Fruit fly (Drosophila melanogaster) whole organism, prepupa: Measurements from ENCODE around the gene CG12025.

Experiments used
- CG10669 ChIP-seq: fragments of 200-800 bp; sonication (Bioruptor generic); optimal IDR thresholded peaks from 3 replicates; lab custom pipeline; 2018; ENCODE audit warnings: missing biosample characterization, mild to moderate bottlenecking, missing genetic modification characterization, moderate library complexity
- CG11294 ChIP-seq: fragments of 200-800 bp; sonication (Bioruptor generic); IDR thresholded peaks from 2 replicates; pipeline ENCODE4 v1.3.6; 2022; ENCODE audit warnings: missing biosample characterization, missing genetic modification characterization
- CG11762 ChIP-seq: fragments of 200-800 bp; sonication (Bioruptor generic); optimal IDR thresholded peaks from 3 replicates; lab custom pipeline; 2016; ENCODE audit warnings: missing biosample characterization, missing genetic modification characterization; ENCODE audit not compliant: insufficient read depth
- CG15336 ChIP-seq: fragments of 200-800 bp; sonication (Bioruptor generic); IDR thresholded peaks from 2 replicates; pipeline ENCODE4 v1.3.6; 2022; ENCODE audit warnings: missing biosample characterization, missing genetic modification characterization
- CG1621 ChIP-seq: fragments of 200-800 bp; sonication (Bioruptor generic); optimal IDR thresholded peaks from 3 replicates; lab custom pipeline; 2018; ENCODE audit warnings: missing biosample characterization, mild to moderate bottlenecking, missing genetic modification characterization
- CG16779 ChIP-seq: fragments of 200-800 bp; sonication (Bioruptor generic); optimal IDR thresholded peaks from 3 replicates; lab custom pipeline; 2017; ENCODE audit warnings: missing biosample characterization, mild to moderate bottlenecking, missing genetic modification characterization
- CG3032 ChIP-seq: fragments of 200-800 bp; optimal IDR thresholded peaks from 2 replicates; lab custom pipeline; 2019; ENCODE audit warnings: missing biosample characterization, mild to moderate bottlenecking, missing genetic modification characterization, moderate library complexity
- CG32006 ChIP-seq: fragments of 200-800 bp; sonication (Bioruptor generic); optimal IDR thresholded peaks from 3 replicates; lab custom pipeline; 2017; ENCODE audit warnings: missing biosample characterization, mild to moderate bottlenecking, missing genetic modification characterization
- CG3919 ChIP-seq: fragments of 200-800 bp; sonication (Bioruptor generic); optimal IDR thresholded peaks from 3 replicates; lab custom pipeline; 2016; ENCODE audit warnings: missing biosample characterization, missing genetic modification characterization
- CG6276 ChIP-seq: fragments of 200-800 bp; sonication (Bioruptor generic); optimal IDR thresholded peaks from 2 replicates; lab custom pipeline; 2017; ENCODE audit warnings: missing biosample characterization, mild to moderate bottlenecking, missing genetic modification characterization
- CG6792 ChIP-seq: fragments of 200-800 bp; sonication (Bioruptor generic); optimal IDR thresholded peaks from 3 replicates; lab custom pipeline; 2016; ENCODE audit warnings: missing biosample characterization, missing genetic modification characterization
- CG6854 ChIP-seq: fragments of 200-800 bp; sonication (Bioruptor generic); optimal IDR thresholded peaks from 2 replicates; lab custom pipeline; 2017; ENCODE audit warnings: missing biosample characterization, mild to moderate bottlenecking, missing genetic modification characterization
- CG7368 ChIP-seq: fragments of 200-800 bp; sonication (Bioruptor generic); optimal IDR thresholded peaks from 3 replicates; lab custom pipeline; 2016; ENCODE audit warnings: missing biosample characterization, missing genetic modification characterization
- CG8632 ChIP-seq: fragments of 200-800 bp; sonication (Bioruptor generic); optimal IDR thresholded peaks from 3 replicates; lab custom pipeline; 2016; ENCODE audit warnings: missing biosample characterization, missing genetic modification characterization
- CG9139 ChIP-seq: fragments of 200-800 bp; sonication (Bioruptor generic); optimal IDR thresholded peaks from 3 replicates; lab custom pipeline; 2017; ENCODE audit warnings: missing biosample characterization, mild to moderate bottlenecking, missing genetic modification characterization
- Eip78C ChIP-seq: fragments of 200-800 bp; sonication (Bioruptor generic); peaks from one replicate; lab custom pipeline; 2016; ENCODE audit warnings: missing biosample characterization, missing genetic modification characterization
- Eip93F ChIP-seq: fragments of 200-800 bp; sonication (Bioruptor generic); optimal IDR thresholded peaks from 2 replicates; lab custom pipeline; 2016; ENCODE audit warnings: missing biosample characterization, mild to moderate bottlenecking, missing genetic modification characterization
- Ets21C ChIP-seq: fragments of 200-800 bp; sonication (Bioruptor generic); optimal IDR thresholded peaks from 3 replicates; lab custom pipeline; 2016; ENCODE audit warnings: missing biosample characterization, missing genetic modification characterization
- Ets96B ChIP-seq: fragments of 200-800 bp; optimal IDR thresholded peaks from 2 replicates; lab custom pipeline; 2019; ENCODE audit warnings: missing biosample characterization, mild to moderate bottlenecking, missing genetic modification characterization, moderate library complexity
- Gug ChIP-seq: fragments of 200-800 bp; sonication (Bioruptor generic); IDR thresholded peaks from 2 replicates; pipeline ENCODE4 v1.3.6; 2022; ENCODE audit warnings: missing biosample characterization, missing genetic modification characterization
- Hr39 ChIP-seq: fragments of 200-800 bp; sonication (Bioruptor generic); optimal IDR thresholded peaks from 2 replicates; lab custom pipeline; 2016; ENCODE audit warnings: missing biosample characterization, missing genetic modification characterization
- Hr4 ChIP-seq: fragments of 200-800 bp; sonication (Bioruptor generic); optimal IDR thresholded peaks from 3 replicates; lab custom pipeline; 2016; ENCODE audit warnings: missing biosample characterization, missing genetic modification characterization
- Lpt ChIP-seq: fragments of 200-800 bp; sonication (Bioruptor generic); optimal IDR thresholded peaks from 3 replicates; lab custom pipeline; 2016; ENCODE audit warnings: missing biosample characterization, missing genetic modification characterization
- OdsH ChIP-seq: fragments of 200-800 bp; sonication (Bioruptor generic); optimal IDR thresholded peaks from 3 replicates; lab custom pipeline; 2016; ENCODE audit warnings: missing biosample characterization, missing genetic modification characterization
- Smox ChIP-seq: fragments of 200-800 bp; sonication (Bioruptor generic); optimal IDR thresholded peaks from 3 replicates; lab custom pipeline; 2016; ENCODE audit warnings: missing biosample characterization, missing genetic modification characterization
- Sox102F ChIP-seq: fragments of 200-800 bp; sonication (Bioruptor generic); optimal IDR thresholded peaks from 2 replicates; lab custom pipeline; 2016; ENCODE audit warnings: missing biosample characterization, mild to moderate bottlenecking, missing genetic modification characterization
- Sox15 ChIP-seq: fragments of 200-800 bp; sonication (Bioruptor generic); optimal IDR thresholded peaks from 3 replicates; lab custom pipeline; 2016; ENCODE audit warnings: missing biosample characterization, missing genetic modification characterization
- achi ChIP-seq: fragments of 200-800 bp; sonication (Bioruptor generic); optimal IDR thresholded peaks from 3 replicates; lab custom pipeline; 2016; ENCODE audit warnings: missing biosample characterization, missing genetic modification characterization
- acj6 ChIP-seq: fragments of 200-800 bp; sonication (Bioruptor generic); optimal IDR thresholded peaks from 3 replicates; lab custom pipeline; 2016; ENCODE audit warnings: missing biosample characterization, missing genetic modification characterization
- cyc ChIP-seq: fragments of 200-800 bp; sonication (Bioruptor generic); optimal IDR thresholded peaks from 3 replicates; lab custom pipeline; 2016; ENCODE audit warnings: missing biosample characterization, missing genetic modification characterization
- dsx ChIP-seq: fragments of 200-800 bp; optimal IDR thresholded peaks from 3 replicates; lab custom pipeline; 2019; ENCODE audit warnings: missing biosample characterization, mild to moderate bottlenecking, missing genetic modification characterization, moderate library complexity; ENCODE audit not compliant: poor library complexity, severe bottlenecking
- eg ChIP-seq: fragments of 200-800 bp; sonication (Bioruptor generic); IDR thresholded peaks from 3 replicates; pipeline ENCODE4 v1.3.6; 2022; ENCODE audit warnings: missing biosample characterization, missing genetic modification characterization
- fd59A ChIP-seq: fragments of 200-800 bp; sonication (Bioruptor generic); optimal IDR thresholded peaks from 2 replicates; lab custom pipeline; 2017; ENCODE audit warnings: missing biosample characterization, mild to moderate bottlenecking, missing genetic modification characterization, missing genetic modification reagents
- fd85E ChIP-seq: fragments of 200-800 bp; sonication (Bioruptor generic); optimal IDR thresholded peaks from 3 replicates; lab custom pipeline; 2016; ENCODE audit warnings: missing biosample characterization, missing genetic modification characterization
- lz ChIP-seq: fragments of 200-800 bp; sonication (Bioruptor generic); optimal IDR thresholded peaks from 3 replicates; lab custom pipeline; 2016; ENCODE audit warnings: missing biosample characterization, missing genetic modification characterization
- net ChIP-seq: fragments of 200-800 bp; sonication (Bioruptor generic); optimal IDR thresholded peaks from 3 replicates; lab custom pipeline; 2016; ENCODE audit warnings: missing biosample characterization, missing genetic modification characterization
- pdm3 ChIP-seq: fragments of 200-800 bp; sonication (Bioruptor generic); optimal IDR thresholded peaks from 3 replicates; lab custom pipeline; 2016; ENCODE audit warnings: missing biosample characterization, missing genetic modification characterization
- salr ChIP-seq, 2 experiments: fragments of 200-800 bp; sonication (Bioruptor generic); optimal IDR thresholded peaks; 3 replicates each; lab custom pipeline; 2016 to 2018; ENCODE audit warnings: missing biosample characterization in 2 of 2, missing genetic modification characterization in 2 of 2, mild to moderate bottlenecking in 1 of 2
- spab ChIP-seq: fragments of 200-800 bp; sonication (Bioruptor generic); optimal IDR thresholded peaks from 2 replicates; lab custom pipeline; 2017; ENCODE audit warnings: missing biosample characterization, mild to moderate bottlenecking, missing genetic modification characterization, missing genetic modification reagents
- ss ChIP-seq, 2 experiments: fragments of 200-800 bp; sonication (Bioruptor generic); optimal IDR thresholded peaks; 2 replicates in 1 of 2; 3 replicates in 1 of 2; lab custom pipeline; 2017 to 2018; ENCODE audit warnings: mild to moderate bottlenecking in 2 of 2, missing biosample characterization in 2 of 2, missing genetic modification characterization in 2 of 2, moderate library complexity in 1 of 2
- svp ChIP-seq: fragments of 200-800 bp; sonication (Bioruptor generic); peaks from one replicate; lab custom pipeline; 2016; ENCODE audit warnings: missing biosample characterization, missing genetic modification characterization
- topi ChIP-seq: fragments of 200-800 bp; sonication (Bioruptor generic); optimal IDR thresholded peaks from 3 replicates; lab custom pipeline; 2016; ENCODE audit warnings: missing biosample characterization, missing genetic modification characterization
- vri ChIP-seq: fragments of 200-800 bp; sonication (Bioruptor generic); optimal IDR thresholded peaks from 3 replicates; lab custom pipeline; 2016; ENCODE audit warnings: missing biosample characterization, mild to moderate bottlenecking, missing genetic modification characterization

The CG12025 gene

DNA sequence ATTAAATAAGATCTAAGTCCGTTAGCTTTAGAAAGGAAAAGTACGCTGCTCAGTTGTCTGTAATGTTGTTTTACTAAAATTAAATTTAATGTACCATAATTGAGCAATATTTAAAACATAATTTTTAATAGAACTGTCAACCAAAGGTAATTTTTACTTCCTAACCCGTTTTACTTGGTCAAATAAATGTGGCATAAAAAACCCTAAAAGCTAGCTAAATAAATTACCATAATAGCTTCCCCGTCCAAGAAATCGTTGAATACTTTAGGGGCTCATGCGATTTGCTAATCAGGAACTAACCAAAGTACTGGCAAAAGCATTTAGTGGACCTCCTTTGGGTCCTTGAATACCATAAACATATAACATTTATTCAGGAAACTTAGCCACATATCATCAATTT, 14.7 kb upstream of the CG12025 start:
- no peak for TF ChIP-seq vri (GFP tag; lab: Kevin White, UChicago)
- TF ChIP-seq net: no peak
- no peak for TF ChIP-seq spab (GFP tag; lab: Kevin White, UChicago)
- TF ChIP-seq, all 60 proteins: peak for 0

DNA sequence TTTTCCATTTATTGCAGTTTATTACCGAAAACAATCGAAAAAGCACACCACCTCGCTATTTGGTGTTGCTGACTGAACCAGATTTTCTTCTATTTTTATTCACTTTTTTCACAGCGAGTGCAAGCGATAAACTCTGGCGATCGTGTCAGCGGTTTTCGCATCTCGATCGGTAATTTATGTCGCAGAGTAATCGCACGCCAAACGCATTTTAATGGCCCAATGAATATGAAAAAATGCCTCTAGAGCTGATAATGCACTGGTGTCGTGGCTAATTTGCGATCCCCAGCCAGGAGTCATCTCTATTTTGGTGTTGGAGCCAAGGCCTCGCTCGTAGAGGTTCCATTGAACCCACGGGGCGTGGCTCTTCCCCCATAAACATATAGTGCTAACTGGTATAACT, 12.0 kb upstream of the CG12025 start:
- no peak for TF ChIP-seq net
- TF ChIP-seq svp (GFP tag; lab: Kevin White, UChicago): peak; percentile 96
- no peak for TF ChIP-seq spab (GFP tag; lab: Kevin White, UChicago)

DNA sequence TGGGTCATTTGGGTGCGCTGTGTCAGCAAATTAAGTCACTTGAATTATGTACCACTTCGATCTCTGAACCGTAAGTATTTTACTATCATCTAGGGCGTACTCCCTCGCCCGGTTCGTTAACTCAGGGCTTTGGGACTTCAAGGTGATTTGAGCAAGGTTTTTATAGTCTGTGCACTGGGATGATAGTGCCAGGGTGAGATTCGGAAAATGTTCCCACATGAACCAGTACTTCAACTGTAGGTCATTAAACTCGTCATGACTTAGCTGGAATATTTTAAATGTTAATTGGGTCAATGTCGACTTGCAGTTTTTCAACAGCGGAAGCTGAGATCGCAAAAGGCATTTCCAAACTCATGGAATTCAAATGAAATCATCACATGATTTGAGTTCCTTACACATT, 9.7 kb upstream of the CG12025 start, which contains the start of gene CNMa:
TSS of gene CNMa (minus strand) at position 101 of the 400 bp plus-strand sequence.
- TF ChIP-seq svp (GFP tag; lab: Kevin White, UChicago) (peak; percentile 36), achi (no peak)
- TF ChIP-seq, all 60 proteins: peak for 1

DNA sequence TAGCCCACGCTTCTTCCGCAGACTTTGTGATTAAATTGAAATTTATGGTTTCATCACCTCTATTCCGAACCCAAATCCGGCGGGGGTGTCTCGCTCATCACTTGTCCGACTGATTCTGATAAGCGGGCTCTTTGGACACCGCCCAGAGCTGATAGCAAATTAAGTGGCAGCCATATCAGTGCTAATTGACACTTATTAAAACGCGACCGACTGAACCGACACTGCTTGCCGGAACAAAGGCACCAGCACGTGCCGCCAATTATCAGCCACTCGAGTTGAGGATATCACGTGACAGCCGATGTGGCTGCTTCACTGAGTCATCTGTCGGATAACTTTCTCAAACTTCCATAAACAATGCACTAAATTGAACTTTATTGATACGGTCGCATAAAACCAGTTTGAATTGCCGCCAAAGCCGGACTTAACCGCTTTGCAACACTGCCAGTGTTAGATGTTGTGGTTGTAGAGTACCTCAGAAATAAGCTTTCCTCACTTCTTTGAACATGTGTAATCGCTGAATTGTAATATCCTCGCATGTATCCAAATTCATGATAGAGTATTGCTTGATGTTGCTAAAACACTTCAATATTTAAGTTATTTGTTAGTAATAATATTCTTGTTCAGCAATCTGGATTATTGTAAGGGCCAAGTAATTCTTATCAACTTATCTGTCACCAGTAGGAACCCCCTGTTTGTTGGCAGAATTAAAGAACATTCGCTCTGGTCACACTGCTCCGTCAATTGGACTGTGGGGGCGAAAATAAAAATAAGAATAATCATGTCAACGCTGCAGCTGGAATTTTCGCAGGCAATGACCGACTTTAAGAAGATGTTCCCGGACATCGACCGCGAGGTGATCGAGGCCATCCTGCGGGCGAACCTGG, 8.5 kb upstream of the CG12025 start, which contains the start of gene CG12024:
TSS of gene CG12024 (plus strand) at position 699 of the 884 bp plus-strand sequence.
- TF ChIP-seq CG11294 (GFP tag; lab: Robert Waterston, UW) (peak; percentile 11; the same call in 1 of the 2 replicates), ss (GFP tag; optimal IDR thresholded peaks at IDR 0.05; lab: Kevin White, UChicago) (peak in 1 of 2 experiments; percentile 4), eg (GFP tag; lab: Robert Waterston, UW) (peak; percentile 38; the same call in 1 of the 3 replicates), salr (GFP tag; optimal IDR thresholded peaks at IDR 0.05; lab: Kevin White, UChicago) (no peak), Hr4 (GFP tag; lab: Kevin White, UChicago) (peak; percentile 75), CG16779 (tag; lab: Kevin White, UChicago) (no peak), acj6 (GFP tag; lab: Kevin White, UChicago) (peak; percentile 60), Ets96B (tag; lab: Kevin White, UChicago) (peak; percentile 22), CG9139 (GFP tag; lab: Kevin White, UChicago) (no peak), CG1621 (tag; lab: Kevin White, UChicago) (no peak), CG6792 (no peak), CG6854 (GFP tag; lab: Kevin White, UChicago) (no peak), fd59A (no peak), topi (GFP tag; lab: Kevin White, UChicago) (peak; percentile 61), Lpt (peak; percentile 17), CG15336 (GFP tag; lab: Robert Waterston, UW) (no peak), Hr39 (GFP tag; lab: Kevin White, UChicago) (peak; percentile 76), CG3919 (GFP tag; lab: Kevin White, UChicago) (peak; percentile 54), CG3032 (tag; lab: Kevin White, UChicago) (peak; percentile 66), CG7368 (GFP tag; lab: Kevin White, UChicago) (peak; percentile 5), pdm3 (GFP tag; lab: Kevin White, UChicago) (peak; percentile 76), Gug (GFP tag; lab: Robert Waterston, UW) (peak; percentile 57), fd85E (GFP tag; lab: Kevin White, UChicago) (no peak), Smox (peak; percentile 58), Sox102F (GFP tag; lab: Kevin White, UChicago) (peak; percentile 52), vri (GFP tag; lab: Kevin White, UChicago) (peak; percentile 15), cyc (peak; percentile 62), OdsH (GFP tag; lab: Kevin White, UChicago) (peak; percentile 73), CG6276 (GFP tag; lab: Kevin White, UChicago) (no peak), CG8632 (GFP tag; lab: Kevin White, UChicago) (no peak), CG32006 (GFP tag; lab: Kevin White, UChicago) (peak; percentile 71), achi (peak; percentile 73), CG10669 (peak; percentile 41), spab (GFP tag; lab: Kevin White, UChicago) (no peak), svp (GFP tag; lab: Kevin White, UChicago) (peak; percentile 96), Sox15 (GFP tag; lab: Kevin White, UChicago) (peak; percentile 42), Eip93F (GFP tag; lab: Kevin White, UChicago) (no peak), Ets21C (GFP tag; lab: Kevin White, UChicago) (peak; percentile 49), CG11762 (peak; percentile 9), Eip78C (GFP tag; lab: Kevin White, UChicago) (peak; percentile 88), lz (peak; percentile 69), dsx (GFP tag; lab: Kevin White, UChicago) (no peak)
